Worm (Caenorhabditis elegans) whole organism, mixed stage, embryonic: Measurements from ENCODE around the gene C02F5.10.
A peak's percentile ranks its signal among the peaks of the same experiment; 100 is the strongest.

ENCODE experiments used
- M03D4.4 ChIP-seq: sonication (generic microtip); optimal IDR thresholded peaks from 2 replicates; lab custom pipeline; 2017; ENCODE audit warnings: mild to moderate bottlenecking, missing genetic modification characterization, missing compliant biosample characterization
- bed-3 ChIP-seq: fragments of 200-800 bp; sonication (Bioruptor generic); optimal IDR thresholded peaks from 3 replicates; lab custom pipeline; 2018; ENCODE audit warnings: mild to moderate bottlenecking, missing genetic modification characterization, moderate library complexity, missing compliant biosample characterization
- blmp-1 ChIP-seq: fragments of 150-350 bp; optimal IDR thresholded peaks from 2 replicates; lab custom pipeline; 2014; ENCODE audit warnings: missing biosample characterization, missing genetic modification characterization
- ceh-39 ChIP-seq: fragments of 150-350 bp; optimal IDR thresholded peaks from 2 replicates; lab custom pipeline; 2014; ENCODE audit warnings: missing biosample characterization, missing genetic modification characterization
- ceh-43 ChIP-seq: fragments of 200-800 bp; sonication (Bioruptor generic); optimal IDR thresholded peaks from 2 replicates; lab custom pipeline; 2018; ENCODE audit warnings: mild to moderate bottlenecking, missing genetic modification characterization, moderate library complexity, missing compliant biosample characterization
- ceh-83 ChIP-seq: fragments of 200-800 bp; sonication (Bioruptor generic); optimal IDR thresholded peaks from 2 replicates; lab custom pipeline; 2018; ENCODE audit warnings: mild to moderate bottlenecking, missing genetic modification characterization, missing compliant biosample characterization
- ces-1 ChIP-seq: fragments of 150-350 bp; optimal IDR thresholded peaks from 2 replicates; lab custom pipeline; 2014; ENCODE audit warnings: missing biosample characterization, missing genetic modification reagents, missing genetic modification characterization
- cnd-1 ChIP-seq: fragments of 200-800 bp; sonication (Bioruptor generic); optimal IDR thresholded peaks from 2 replicates; lab custom pipeline; 2018; ENCODE audit warnings: mild to moderate bottlenecking, missing genetic modification characterization, missing compliant biosample characterization
- elt-1 ChIP-seq: sonication (generic microtip); optimal IDR thresholded peaks from 2 replicates; lab custom pipeline; 2017; ENCODE audit warnings: missing genetic modification characterization, mild to moderate bottlenecking, missing compliant biosample characterization, antibody characterized with exemption, moderate library complexity, borderline replicate concordance; ENCODE audit not compliant: insufficient read depth
- elt-3 ChIP-seq: fragments of 150-350 bp; optimal IDR thresholded peaks from 2 replicates; lab custom pipeline; 2014; ENCODE audit warnings: missing biosample characterization, missing genetic modification characterization
- flh-1 ChIP-seq: fragments of 200-800 bp; sonication (Bioruptor generic); optimal IDR thresholded peaks from 2 replicates; lab custom pipeline; 2018; ENCODE audit warnings: mild to moderate bottlenecking, missing genetic modification characterization, moderate library complexity, missing compliant biosample characterization
- ham-2 ChIP-seq: fragments of 200-800 bp; sonication (Bioruptor generic); optimal IDR thresholded peaks from 2 replicates; lab custom pipeline; 2018; ENCODE audit warnings: mild to moderate bottlenecking, missing genetic modification characterization, missing compliant biosample characterization
- hlh-1 ChIP-seq: fragments of 150-350 bp; optimal IDR thresholded peaks from 2 replicates; lab custom pipeline; 2014; ENCODE audit warnings: missing biosample characterization, missing genetic modification reagents, missing genetic modification characterization
- lin-13 ChIP-seq: fragments of 150-350 bp; optimal IDR thresholded peaks from 2 replicates; lab custom pipeline; 2014; ENCODE audit warnings: missing biosample characterization, missing genetic modification characterization
- lin-32 ChIP-seq: fragments of 200-800 bp; sonication (Bioruptor generic); optimal IDR thresholded peaks from 2 replicates; lab custom pipeline; 2018; ENCODE audit warnings: mild to moderate bottlenecking, missing genetic modification characterization, missing compliant biosample characterization
- lsy-2 ChIP-seq: fragments of 150-350 bp; optimal IDR thresholded peaks from 2 replicates; lab custom pipeline; 2014; ENCODE audit warnings: missing biosample characterization, missing genetic modification characterization
- mab-5 ChIP-seq: fragments of 150-350 bp; optimal IDR thresholded peaks from 2 replicates; lab custom pipeline; 2014; ENCODE audit warnings: missing biosample characterization, missing genetic modification characterization
- mep-1 ChIP-seq: fragments of 150-350 bp; optimal IDR thresholded peaks from 2 replicates; lab custom pipeline; 2017; ENCODE audit warnings: missing biosample characterization, missing genetic modification reagents, missing genetic modification characterization, inconsistent platforms
- mls-2 ChIP-seq: sonication (generic microtip); optimal IDR thresholded peaks from 2 replicates; lab custom pipeline; 2016; ENCODE audit warnings: mild to moderate bottlenecking, missing genetic modification characterization, moderate library complexity, missing compliant biosample characterization
- nhr-12 ChIP-seq: fragments of 150-350 bp; optimal IDR thresholded peaks from 2 replicates; lab custom pipeline; 2014; ENCODE audit warnings: missing biosample characterization, missing genetic modification characterization
- nhr-2 ChIP-seq: fragments of 150-350 bp; optimal IDR thresholded peaks from 2 replicates; lab custom pipeline; 2014; ENCODE audit warnings: missing biosample characterization, missing genetic modification characterization
- nhr-237 ChIP-seq: fragments of 150-350 bp; optimal IDR thresholded peaks from 2 replicates; lab custom pipeline; 2014; ENCODE audit warnings: missing biosample characterization, missing genetic modification characterization
- nhr-28 ChIP-seq: fragments of 150-350 bp; optimal IDR thresholded peaks from 2 replicates; lab custom pipeline; 2014; ENCODE audit warnings: missing biosample characterization, missing genetic modification characterization
- pha-4 ChIP-seq: fragments of 150-350 bp; optimal IDR thresholded peaks from 2 replicates; lab custom pipeline; 2018; ENCODE audit warnings: missing biosample characterization, missing genetic modification reagents, missing genetic modification characterization
- sem-2 ChIP-seq: fragments of 200-800 bp; sonication (Bioruptor generic); optimal IDR thresholded peaks from 2 replicates; lab custom pipeline; 2018; ENCODE audit warnings: mild to moderate bottlenecking, missing genetic modification characterization, missing compliant biosample characterization
- snpc-4 ChIP-seq: fragments of 150-350 bp; optimal IDR thresholded peaks from 2 replicates; lab custom pipeline; 2014; ENCODE audit warnings: missing biosample characterization, missing genetic modification characterization
- sptf-1 ChIP-seq: sonication (generic microtip); optimal IDR thresholded peaks from 2 replicates; lab custom pipeline; 2017; ENCODE audit warnings: mild to moderate bottlenecking, missing genetic modification characterization, moderate library complexity, missing compliant biosample characterization
- tbx-8 ChIP-seq: fragments of 200-800 bp; sonication (Bioruptor generic); optimal IDR thresholded peaks from 2 replicates; lab custom pipeline; 2018; ENCODE audit warnings: mild to moderate bottlenecking, missing genetic modification characterization, moderate library complexity, missing compliant biosample characterization
- unc-120 ChIP-seq: sonication (generic microtip); optimal IDR thresholded peaks from 2 replicates; lab custom pipeline; 2017; ENCODE audit warnings: missing genetic modification characterization, missing compliant biosample characterization; ENCODE audit not compliant: poor library complexity, severe bottlenecking
- unc-62 ChIP-seq: fragments of 150-350 bp; optimal IDR thresholded peaks from 2 replicates; lab custom pipeline; 2014; ENCODE audit warnings: missing biosample characterization, missing genetic modification reagents, missing genetic modification characterization
- zip-8 ChIP-seq: fragments of 150-350 bp; optimal IDR thresholded peaks from 2 replicates; lab custom pipeline; 2014; ENCODE audit warnings: missing biosample characterization, missing genetic modification characterization
- ztf-11 ChIP-seq: fragments of 150-350 bp; optimal IDR thresholded peaks from 2 replicates; lab custom pipeline; 2014; ENCODE audit warnings: missing biosample characterization, missing genetic modification characterization

The C02F5.10 gene

DNA sequence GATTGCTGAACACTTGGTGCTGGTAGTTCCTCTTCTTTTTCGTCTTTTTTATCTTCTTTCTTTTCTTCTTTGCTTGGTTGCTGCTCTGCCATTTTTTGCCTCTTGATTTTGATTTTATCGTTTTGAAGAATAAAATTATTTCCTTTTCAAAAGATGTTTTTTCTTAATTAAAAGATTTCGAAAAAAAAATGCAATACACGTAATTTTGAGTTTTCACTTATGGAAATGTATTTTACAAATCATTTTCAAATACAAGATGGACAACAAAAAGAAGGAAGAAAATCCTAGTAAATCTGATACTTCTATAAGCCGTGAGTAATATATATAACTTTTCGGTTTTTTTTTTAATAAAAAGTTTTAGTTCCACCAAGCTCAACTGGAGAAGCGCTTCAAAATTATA, at the start of gene C02F5.10, which contains the start of gene C02F5.2:
Gene C02F5.10, minus strand, starts transcription at position 101 of the 400 bp plus-strand sequence.
Gene C02F5.2, plus strand, starts transcription at position 239 of the 400 bp plus-strand sequence.
- TF ChIP-seq nhr-237 (no peak), ham-2 (GFP tag; lab: Kevin White, UChicago) (no peak), elt-1 (no peak), nhr-12 (tag; lab: Kevin White, UChicago) (no peak), elt-3 (tag; lab: Kevin White, UChicago) (no peak), ceh-83 (GFP tag; lab: Kevin White, UChicago) (no peak), nhr-2 (tag; lab: Kevin White, UChicago) (no peak), unc-62 (GFP tag; lab: Kevin White, UChicago) (no peak), blmp-1 (tag; lab: Kevin White, UChicago) (no peak)

ce11 chrIII:8298216-8298920, 49.1 kb upstream of the C02F5.10 start:
- TF ChIP-seq elt-3 (tag; lab: Kevin White, UChicago): no peak
- no peak for TF ChIP-seq snpc-4
- TF ChIP-seq M03D4.4 (tag; lab: Kevin White, UChicago): no peak
- no peak for TF ChIP-seq flh-1 (GFP tag; lab: Kevin White, UChicago)
- no peak for TF ChIP-seq ztf-11
- no peak for TF ChIP-seq tbx-8
- no peak for TF ChIP-seq lsy-2 (tag; lab: Kevin White, UChicago)
- TF ChIP-seq nhr-237: no peak
- TF ChIP-seq cnd-1: peak; percentile 79
- TF ChIP-seq bed-3 (GFP tag; lab: Kevin White, UChicago): no peak
- no peak for TF ChIP-seq ceh-43 (GFP tag; lab: Kevin White, UChicago)
- peak; percentile 90 for TF ChIP-seq nhr-2 (tag; lab: Kevin White, UChicago)
- no peak for TF ChIP-seq lin-13 (tag; lab: Kevin White, UChicago)
- TF ChIP-seq sptf-1 (tag; lab: Kevin White, UChicago): peak; percentile 35
- no peak for TF ChIP-seq sem-2 (GFP tag; lab: Kevin White, UChicago)
- TF ChIP-seq blmp-1 (tag; lab: Kevin White, UChicago): no peak
- TF ChIP-seq ceh-83 (GFP tag; lab: Kevin White, UChicago): no peak
- TF ChIP-seq ham-2 (GFP tag; lab: Kevin White, UChicago): no peak
- no peak for TF ChIP-seq ceh-39 (tag; lab: Kevin White, UChicago)
- no peak for TF ChIP-seq ces-1 (GFP tag; lab: Kevin White, UChicago)
- no peak for TF ChIP-seq mep-1 (tag; lab: Kevin White, UChicago)
- TF ChIP-seq elt-1: no peak
- peak; percentile 3 for TF ChIP-seq unc-62 (GFP tag; lab: Kevin White, UChicago)
- TF ChIP-seq nhr-12 (tag; lab: Kevin White, UChicago): no peak
- no peak for TF ChIP-seq unc-120 (tag; lab: Kevin White, UChicago)
- no peak for TF ChIP-seq hlh-1 (tag; lab: Kevin White, UChicago)
- TF ChIP-seq nhr-28 (tag; lab: Kevin White, UChicago): no peak
- peak; percentile 24 for TF ChIP-seq mls-2 (tag; lab: Kevin White, UChicago)
- TF ChIP-seq zip-8 (tag; lab: Kevin White, UChicago): peak; percentile 93
- no peak for TF ChIP-seq pha-4
- no peak for TF ChIP-seq mab-5 (tag; lab: Kevin White, UChicago)

ce11 chrIII:8293260-8293659, 44.0 kb upstream of the C02F5.10 start:
- TF ChIP-seq unc-62 (GFP tag; lab: Kevin White, UChicago) (peak; percentile 77), zip-8 (tag; lab: Kevin White, UChicago) (peak; percentile 13), blmp-1 (tag; lab: Kevin White, UChicago) (peak; percentile 44), mab-5 (tag; lab: Kevin White, UChicago) (no peak)

ce11 chrIII:8291268-8292032, 42.2 kb upstream of the C02F5.10 start:
- TF ChIP-seq lin-32 (GFP tag; lab: Kevin White, UChicago) (no peak), ceh-39 (tag; lab: Kevin White, UChicago) (no peak), unc-120 (tag; lab: Kevin White, UChicago) (no peak), unc-62 (GFP tag; lab: Kevin White, UChicago) (peak; percentile 11), elt-3 (tag; lab: Kevin White, UChicago) (peak; percentile 22), tbx-8 (no peak), nhr-2 (tag; lab: Kevin White, UChicago) (no peak), ceh-43 (GFP tag; lab: Kevin White, UChicago) (no peak), elt-1 (peak; percentile 11)
